Worm (Caenorhabditis elegans): ENCODE measurements around the gene srg-67.

- TF ChIP-seq nhr-71 (tag; optimal IDR thresholded peaks at IDR 0.05) (no peak), tbx-2 (tag; optimal IDR thresholded peaks at IDR 0.05) (no peak)
These were observed 26.0 kb upstream of the srg-67 start, which contains the start of gene grl-18 for ce11 chrV:5488766-5489165.

Measured in whole organism, L1 larva.